Worm (Caenorhabditis elegans) whole organism, mixed stage, embryonic: ENCODE results near the gene acp-5.
A peak's percentile ranks its signal among the peaks of the same experiment; 100 is the strongest.

Experiments used
- M03D4.4 ChIP-seq: sonication (generic microtip); optimal IDR thresholded peaks from 2 replicates; lab custom pipeline; 2017; ENCODE audit warnings: mild to moderate bottlenecking, missing genetic modification characterization, missing compliant biosample characterization
- bed-3 ChIP-seq: fragments of 200-800 bp; sonication (Bioruptor generic); optimal IDR thresholded peaks from 3 replicates; lab custom pipeline; 2018; ENCODE audit warnings: mild to moderate bottlenecking, missing genetic modification characterization, moderate library complexity, missing compliant biosample characterization
- blmp-1 ChIP-seq: fragments of 150-350 bp; optimal IDR thresholded peaks from 2 replicates; lab custom pipeline; 2014; ENCODE audit warnings: missing biosample characterization, missing genetic modification characterization
- ceh-39 ChIP-seq: fragments of 150-350 bp; optimal IDR thresholded peaks from 2 replicates; lab custom pipeline; 2014; ENCODE audit warnings: missing biosample characterization, missing genetic modification characterization
- ceh-43 ChIP-seq: fragments of 200-800 bp; sonication (Bioruptor generic); optimal IDR thresholded peaks from 2 replicates; lab custom pipeline; 2018; ENCODE audit warnings: mild to moderate bottlenecking, missing genetic modification characterization, moderate library complexity, missing compliant biosample characterization
- ceh-83 ChIP-seq: fragments of 200-800 bp; sonication (Bioruptor generic); optimal IDR thresholded peaks from 2 replicates; lab custom pipeline; 2018; ENCODE audit warnings: mild to moderate bottlenecking, missing genetic modification characterization, missing compliant biosample characterization
- ces-1 ChIP-seq: fragments of 150-350 bp; optimal IDR thresholded peaks from 2 replicates; lab custom pipeline; 2014; ENCODE audit warnings: missing biosample characterization, missing genetic modification reagents, missing genetic modification characterization
- cnd-1 ChIP-seq: fragments of 200-800 bp; sonication (Bioruptor generic); optimal IDR thresholded peaks from 2 replicates; lab custom pipeline; 2018; ENCODE audit warnings: mild to moderate bottlenecking, missing genetic modification characterization, missing compliant biosample characterization
- drap-1 ChIP-seq: fragments of 200-800 bp; sonication (Bioruptor generic); optimal IDR thresholded peaks from 3 replicates; lab custom pipeline; 2018; ENCODE audit warnings: mild to moderate bottlenecking, missing genetic modification characterization, missing compliant biosample characterization
- elt-1 ChIP-seq: sonication (generic microtip); optimal IDR thresholded peaks from 2 replicates; lab custom pipeline; 2017; ENCODE audit warnings: missing genetic modification characterization, mild to moderate bottlenecking, missing compliant biosample characterization, antibody characterized with exemption, moderate library complexity, borderline replicate concordance; ENCODE audit not compliant: insufficient read depth
- elt-3 ChIP-seq: fragments of 150-350 bp; optimal IDR thresholded peaks from 2 replicates; lab custom pipeline; 2014; ENCODE audit warnings: missing biosample characterization, missing genetic modification characterization
- flh-1 ChIP-seq: fragments of 200-800 bp; sonication (Bioruptor generic); optimal IDR thresholded peaks from 2 replicates; lab custom pipeline; 2018; ENCODE audit warnings: mild to moderate bottlenecking, missing genetic modification characterization, moderate library complexity, missing compliant biosample characterization
- ham-2 ChIP-seq: fragments of 200-800 bp; sonication (Bioruptor generic); optimal IDR thresholded peaks from 2 replicates; lab custom pipeline; 2018; ENCODE audit warnings: mild to moderate bottlenecking, missing genetic modification characterization, missing compliant biosample characterization
- hlh-1 ChIP-seq: fragments of 150-350 bp; optimal IDR thresholded peaks from 2 replicates; lab custom pipeline; 2014; ENCODE audit warnings: missing biosample characterization, missing genetic modification reagents, missing genetic modification characterization
- lin-13 ChIP-seq: fragments of 150-350 bp; optimal IDR thresholded peaks from 2 replicates; lab custom pipeline; 2014; ENCODE audit warnings: missing biosample characterization, missing genetic modification characterization
- lin-32 ChIP-seq: fragments of 200-800 bp; sonication (Bioruptor generic); optimal IDR thresholded peaks from 2 replicates; lab custom pipeline; 2018; ENCODE audit warnings: mild to moderate bottlenecking, missing genetic modification characterization, missing compliant biosample characterization
- lsy-2 ChIP-seq: fragments of 150-350 bp; optimal IDR thresholded peaks from 2 replicates; lab custom pipeline; 2014; ENCODE audit warnings: missing biosample characterization, missing genetic modification characterization
- mab-5 ChIP-seq: fragments of 150-350 bp; optimal IDR thresholded peaks from 2 replicates; lab custom pipeline; 2014; ENCODE audit warnings: missing biosample characterization, missing genetic modification characterization
- mep-1 ChIP-seq: fragments of 150-350 bp; optimal IDR thresholded peaks from 2 replicates; lab custom pipeline; 2017; ENCODE audit warnings: missing biosample characterization, missing genetic modification reagents, missing genetic modification characterization, inconsistent platforms
- mls-2 ChIP-seq: sonication (generic microtip); optimal IDR thresholded peaks from 2 replicates; lab custom pipeline; 2016; ENCODE audit warnings: mild to moderate bottlenecking, missing genetic modification characterization, moderate library complexity, missing compliant biosample characterization
- nhr-12 ChIP-seq: fragments of 150-350 bp; optimal IDR thresholded peaks from 2 replicates; lab custom pipeline; 2014; ENCODE audit warnings: missing biosample characterization, missing genetic modification characterization
- nhr-2 ChIP-seq: fragments of 150-350 bp; optimal IDR thresholded peaks from 2 replicates; lab custom pipeline; 2014; ENCODE audit warnings: missing biosample characterization, missing genetic modification characterization
- nhr-237 ChIP-seq: fragments of 150-350 bp; optimal IDR thresholded peaks from 2 replicates; lab custom pipeline; 2014; ENCODE audit warnings: missing biosample characterization, missing genetic modification characterization
- nhr-28 ChIP-seq: fragments of 150-350 bp; optimal IDR thresholded peaks from 2 replicates; lab custom pipeline; 2014; ENCODE audit warnings: missing biosample characterization, missing genetic modification characterization
- nhr-76 ChIP-seq: sonication (generic microtip); optimal IDR thresholded peaks from 2 replicates; lab custom pipeline; 2017; ENCODE audit warnings: missing biosample characterization, missing genetic modification characterization
- pha-4 ChIP-seq: fragments of 150-350 bp; optimal IDR thresholded peaks from 2 replicates; lab custom pipeline; 2018; ENCODE audit warnings: missing biosample characterization, missing genetic modification reagents, missing genetic modification characterization
- sem-2 ChIP-seq: fragments of 200-800 bp; sonication (Bioruptor generic); optimal IDR thresholded peaks from 2 replicates; lab custom pipeline; 2018; ENCODE audit warnings: mild to moderate bottlenecking, missing genetic modification characterization, missing compliant biosample characterization
- snpc-4 ChIP-seq: fragments of 150-350 bp; optimal IDR thresholded peaks from 2 replicates; lab custom pipeline; 2014; ENCODE audit warnings: missing biosample characterization, missing genetic modification characterization
- tbx-8 ChIP-seq: fragments of 200-800 bp; sonication (Bioruptor generic); optimal IDR thresholded peaks from 2 replicates; lab custom pipeline; 2018; ENCODE audit warnings: mild to moderate bottlenecking, missing genetic modification characterization, moderate library complexity, missing compliant biosample characterization
- unc-120 ChIP-seq: sonication (generic microtip); optimal IDR thresholded peaks from 2 replicates; lab custom pipeline; 2017; ENCODE audit warnings: missing genetic modification characterization, missing compliant biosample characterization; ENCODE audit not compliant: poor library complexity, severe bottlenecking
- unc-39 ChIP-seq: fragments of 150-350 bp; optimal IDR thresholded peaks from 2 replicates; lab custom pipeline; 2014; ENCODE audit warnings: missing biosample characterization, missing genetic modification characterization
- unc-62 ChIP-seq: fragments of 150-350 bp; optimal IDR thresholded peaks from 2 replicates; lab custom pipeline; 2014; ENCODE audit warnings: missing biosample characterization, missing genetic modification reagents, missing genetic modification characterization
- zip-8 ChIP-seq: fragments of 150-350 bp; optimal IDR thresholded peaks from 2 replicates; lab custom pipeline; 2014; ENCODE audit warnings: missing biosample characterization, missing genetic modification characterization
- ztf-11 ChIP-seq: fragments of 150-350 bp; optimal IDR thresholded peaks from 2 replicates; lab custom pipeline; 2014; ENCODE audit warnings: missing biosample characterization, missing genetic modification characterization

Gene acp-5

ce11 chrX:5801156-5801592 is 28.1 kb upstream of the acp-5 start (continued):
- TF ChIP-seq nhr-2 (tag; lab: Kevin White, UChicago) (no peak), zip-8 (tag; lab: Kevin White, UChicago) (no peak), ham-2 (GFP tag; lab: Kevin White, UChicago) (peak; percentile 83), elt-1 (peak; percentile 23), ztf-11 (tag; lab: Kevin White, UChicago) (no peak), lin-13 (tag; lab: Kevin White, UChicago) (peak; percentile 34), nhr-237 (tag; lab: Kevin White, UChicago) (peak; percentile 86)

ce11 chrX:5802582-5802981 is 26.7 kb upstream of the acp-5 start:
- TF ChIP-seq hlh-1 (tag; lab: Kevin White, UChicago) (no peak), blmp-1 (tag; lab: Kevin White, UChicago) (no peak), ces-1 (GFP tag; lab: Kevin White, UChicago) (peak; percentile 92), nhr-76 (tag; lab: Kevin White, UChicago) (no peak), mls-2 (tag; lab: Kevin White, UChicago) (no peak), nhr-237 (tag; lab: Kevin White, UChicago) (no peak), nhr-12 (tag; lab: Kevin White, UChicago) (no peak)

ce11 chrX:5803492-5803891 is 25.7 kb upstream of the acp-5 start:
- TF ChIP-seq mab-5 (no peak), drap-1 (GFP tag; lab: Kevin White, UChicago) (no peak), snpc-4 (tag; lab: Kevin White, UChicago) (no peak), ceh-83 (GFP tag; lab: Kevin White, UChicago) (no peak), mep-1 (tag; lab: Kevin White, UChicago) (no peak), elt-3 (tag; lab: Kevin White, UChicago) (no peak), nhr-28 (tag; lab: Kevin White, UChicago) (no peak), nhr-76 (tag; lab: Kevin White, UChicago) (no peak), ham-2 (GFP tag; lab: Kevin White, UChicago) (no peak), zip-8 (tag; lab: Kevin White, UChicago) (no peak), nhr-237 (tag; lab: Kevin White, UChicago) (no peak), elt-1 (no peak), unc-39 (tag; lab: Kevin White, UChicago) (no peak), bed-3 (GFP tag; lab: Kevin White, UChicago) (no peak), nhr-2 (tag; lab: Kevin White, UChicago) (no peak), lin-13 (tag; lab: Kevin White, UChicago) (no peak)

ce11 chrX:5805872-5806472 is 23.3 kb upstream of the acp-5 start, which contains the start of gene F13D11.3:
Gene F13D11.3 (minus strand): TSS chrX:5805922.
- TF ChIP-seq elt-3 (tag; lab: Kevin White, UChicago): no peak
- peak; percentile 77 for TF ChIP-seq hlh-1 (tag; lab: Kevin White, UChicago)

- TF ChIP-seq mab-5 (no peak), unc-62 (GFP tag; lab: Kevin White, UChicago) (peak; percentile 15)
Observed at ce11 chrX:5810677-5811076, 18.6 kb upstream of the acp-5 start.

ce11 chrX:5811997-5812562 is 17.2 kb upstream of the acp-5 start:
- TF ChIP-seq snpc-4 (tag; lab: Kevin White, UChicago) (no peak), blmp-1 (tag; lab: Kevin White, UChicago) (no peak), ceh-39 (tag; lab: Kevin White, UChicago) (peak; percentile 48), mls-2 (tag; lab: Kevin White, UChicago) (peak; percentile 96), unc-62 (GFP tag; lab: Kevin White, UChicago) (peak; percentile 85), unc-120 (peak; percentile 96), hlh-1 (tag; lab: Kevin White, UChicago) (peak; percentile 96), ztf-11 (tag; lab: Kevin White, UChicago) (peak; percentile 88), ces-1 (GFP tag; lab: Kevin White, UChicago) (peak; percentile 72), drap-1 (GFP tag; lab: Kevin White, UChicago) (peak; percentile 88), lin-13 (tag; lab: Kevin White, UChicago) (peak; percentile 73), mep-1 (tag; lab: Kevin White, UChicago) (peak; percentile 80), sem-2 (peak; percentile 43), tbx-8 (GFP tag; lab: Kevin White, UChicago) (peak; percentile 60), bed-3 (GFP tag; lab: Kevin White, UChicago) (peak; percentile 48), nhr-12 (tag; lab: Kevin White, UChicago) (peak; percentile 62), flh-1 (GFP tag; lab: Kevin White, UChicago) (peak; percentile 68), M03D4.4 (tag; lab: Kevin White, UChicago) (peak; percentile 86), cnd-1 (tag; lab: Kevin White, UChicago) (peak; percentile 87), lin-32 (peak; percentile 60), mab-5 (peak; percentile 59), ceh-43 (GFP tag; lab: Kevin White, UChicago) (peak; percentile 21), elt-1 (peak; percentile 6), nhr-28 (tag; lab: Kevin White, UChicago) (no peak), nhr-76 (tag; lab: Kevin White, UChicago) (no peak), elt-3 (tag; lab: Kevin White, UChicago) (peak; percentile 13), nhr-2 (tag; lab: Kevin White, UChicago) (peak; percentile 61), lsy-2 (tag; lab: Kevin White, UChicago) (peak; percentile 56), unc-39 (tag; lab: Kevin White, UChicago) (peak; percentile 28), pha-4 (peak; percentile 91)
